Worm (Caenorhabditis elegans): ENCODE results near the gene R02D5.9.

ce11 chrV:14468196-14468874, 42.6 kb downstream of the R02D5.9 start, which contains the start of gene srz-97:
- TF ChIP-seq B0310.2 (tag; optimal IDR thresholded peaks at IDR 0.05) (no peak), aly-1 (tag; optimal IDR thresholded peaks at IDR 0.05) (no peak), ama-1 (optimal IDR thresholded peaks at IDR 0.05) (no peak)

Data from whole organism, early embryonic.